Fruit fly (Drosophila melanogaster) whole organism, embryonic: Measurements from ENCODE around the gene Indy.

Experiments
- ATbp ChIP-seq: fragments of 200-800 bp; sonication (Bioruptor generic); optimal IDR thresholded peaks from 2 replicates; lab custom pipeline; 2017; ENCODE audit warnings: missing biosample characterization, mild to moderate bottlenecking, missing genetic modification characterization, missing genetic modification reagents
- Atf-2 ChIP-seq: fragments of 200-800 bp; sonication (Bioruptor generic); optimal IDR thresholded peaks from 2 replicates; lab custom pipeline; 2016; ENCODE audit warnings: missing biosample characterization, missing genetic modification characterization
- CG10321 ChIP-seq: fragments of 200-800 bp; sonication (Bioruptor generic); IDR thresholded peaks from 2 replicates; pipeline ENCODE4 v1.3.6; 2022; ENCODE audit warnings: missing biosample characterization, missing genetic modification characterization
- CG10565 ChIP-seq: fragments of 200-800 bp; sonication (Bioruptor generic); optimal IDR thresholded peaks from 3 replicates; lab custom pipeline; 2016; ENCODE audit warnings: missing biosample characterization, mild to moderate bottlenecking, missing genetic modification characterization
- CG10979 ChIP-seq: fragments of 200-800 bp; sonication (Bioruptor generic); optimal IDR thresholded peaks from 2 replicates; lab custom pipeline; 2018; ENCODE audit warnings: missing biosample characterization, mild to moderate bottlenecking, missing genetic modification characterization, moderate library complexity
- CG14710 ChIP-seq: fragments of 200-800 bp; sonication (Bioruptor generic); optimal IDR thresholded peaks from 3 replicates; lab custom pipeline; 2019; ENCODE audit warnings: missing biosample characterization, mild to moderate bottlenecking, missing genetic modification characterization, moderate library complexity
- CG17568 ChIP-seq: fragments of 200-800 bp; sonication (Bioruptor generic); optimal IDR thresholded peaks from 2 replicates; lab custom pipeline; 2018; ENCODE audit warnings: missing biosample characterization, mild to moderate bottlenecking, missing genetic modification characterization, moderate library complexity
- CG17612 ChIP-seq: fragments of 200-800 bp; sonication (Bioruptor generic); IDR thresholded peaks from 2 replicates; pipeline ENCODE4 v1.3.6; 2022; ENCODE audit warnings: missing biosample characterization, missing genetic modification characterization
- CG2116 ChIP-seq: fragments of 200-800 bp; sonication (Bioruptor generic); optimal IDR thresholded peaks from 3 replicates; lab custom pipeline; 2018; ENCODE audit warnings: missing biosample characterization, mild to moderate bottlenecking, missing genetic modification characterization
- CG2202 ChIP-seq: fragments of 200-800 bp; sonication (Bioruptor generic); optimal IDR thresholded peaks from 2 replicates; lab custom pipeline; 2018; ENCODE audit warnings: missing biosample characterization, mild to moderate bottlenecking, missing genetic modification characterization
- CG3281 ChIP-seq: fragments of 200-800 bp; sonication (Bioruptor generic); optimal IDR thresholded peaks from 3 replicates; lab custom pipeline; 2017; ENCODE audit warnings: missing biosample characterization, mild to moderate bottlenecking, missing genetic modification characterization
- CG3838 ChIP-seq: fragments of 200-800 bp; sonication (Bioruptor generic); optimal IDR thresholded peaks from 3 replicates; lab custom pipeline; 2016; ENCODE audit warnings: missing biosample characterization, missing genetic modification characterization
- CG4282 ChIP-seq: fragments of 200-800 bp; sonication (Bioruptor generic); optimal IDR thresholded peaks from 2 replicates; lab custom pipeline; 2016; ENCODE audit warnings: missing biosample characterization, missing genetic modification characterization
- CG6175 ChIP-seq: fragments of 200-800 bp; sonication (Bioruptor generic); IDR thresholded peaks from 3 replicates; pipeline ENCODE4 v1.3.6; 2022; ENCODE audit warnings: missing biosample characterization, missing genetic modification characterization
- CG7556 ChIP-seq: fragments of 200-800 bp; sonication (Bioruptor generic); optimal IDR thresholded peaks from 2 replicates; lab custom pipeline; 2017; ENCODE audit warnings: missing biosample characterization, mild to moderate bottlenecking, missing genetic modification characterization
- CG8089 ChIP-seq: fragments of 200-800 bp; sonication (Bioruptor generic); optimal IDR thresholded peaks from 3 replicates; lab custom pipeline; 2016; ENCODE audit warnings: missing biosample characterization, missing genetic modification characterization
- CG8924 ChIP-seq: fragments of 200-800 bp; optimal IDR thresholded peaks from 3 replicates; lab custom pipeline; 2019; ENCODE audit warnings: missing biosample characterization, mild to moderate bottlenecking, missing genetic modification characterization, moderate library complexity
- Drgx ChIP-seq: fragments of 200-800 bp; sonication (Bioruptor generic); IDR thresholded peaks from 2 replicates; pipeline ENCODE4 v1.3.6; 2022; ENCODE audit warnings: missing biosample characterization, missing genetic modification characterization
- ERR ChIP-seq: fragments of 200-800 bp; sonication (Bioruptor generic); optimal IDR thresholded peaks from 2 replicates; lab custom pipeline; 2016; ENCODE audit warnings: missing biosample characterization, missing genetic modification characterization
- Elba2 ChIP-seq: fragments of 200-800 bp; sonication (Bioruptor generic); optimal IDR thresholded peaks from 3 replicates; lab custom pipeline; 2016; ENCODE audit warnings: missing biosample characterization, missing genetic modification characterization
- HmgZ ChIP-seq: fragments of 200-800 bp; sonication (Bioruptor generic); optimal IDR thresholded peaks from 2 replicates; lab custom pipeline; 2018; ENCODE audit warnings: missing biosample characterization, mild to moderate bottlenecking, missing genetic modification characterization
- Kr ChIP-seq: fragments of 200-800 bp; sonication (Bioruptor generic); optimal IDR thresholded peaks from 2 replicates; lab custom pipeline; 2017; ENCODE audit warnings: missing biosample characterization, mild to moderate bottlenecking, missing genetic modification characterization
- Myb ChIP-seq: fragments of 200-800 bp; sonication (Bioruptor generic); optimal IDR thresholded peaks from 2 replicates; lab custom pipeline; 2016; ENCODE audit warnings: missing biosample characterization, missing genetic modification characterization
- Side ChIP-seq: fragments of 200-800 bp; sonication (Bioruptor generic); optimal IDR thresholded peaks from 2 replicates; lab custom pipeline; 2016; ENCODE audit warnings: missing biosample characterization, missing genetic modification characterization
- ap ChIP-seq: fragments of 200-800 bp; sonication (Bioruptor generic); IDR thresholded peaks from 2 replicates; pipeline ENCODE4 v1.3.6; 2022; ENCODE audit warnings: missing biosample characterization, missing genetic modification characterization
- az2 ChIP-seq: fragments of 200-800 bp; sonication (Bioruptor generic); optimal IDR thresholded peaks from 3 replicates; lab custom pipeline; 2016; ENCODE audit warnings: missing biosample characterization, missing genetic modification characterization
- bsh ChIP-seq, 2 experiments: fragments of 200-800 bp; sonication (Bioruptor generic); optimal IDR thresholded peaks; 2 replicates each; lab custom pipeline; 2017 to 2018; ENCODE audit warnings: mild to moderate bottlenecking in 2 of 2, missing biosample characterization in 2 of 2, missing genetic modification characterization in 2 of 2, moderate library complexity in 1 of 2
- ems ChIP-seq: fragments of 200-800 bp; sonication (Bioruptor generic); optimal IDR thresholded peaks from 3 replicates; lab custom pipeline; 2016; ENCODE audit warnings: missing biosample characterization, missing genetic modification characterization
- gcm ChIP-seq: fragments of 200-800 bp; sonication (Bioruptor generic); optimal IDR thresholded peaks from 2 replicates; lab custom pipeline; 2019; ENCODE audit warnings: missing biosample characterization, mild to moderate bottlenecking, missing genetic modification characterization, moderate library complexity
- grau ChIP-seq: fragments of 200-800 bp; optimal IDR thresholded peaks from 3 replicates; lab custom pipeline; 2019; ENCODE audit warnings: missing biosample characterization, mild to moderate bottlenecking, missing genetic modification characterization, moderate library complexity
- ham ChIP-seq: fragments of 200-800 bp; sonication (Bioruptor generic); IDR thresholded peaks from 2 replicates; pipeline ENCODE4 v1.3.6; 2022; ENCODE audit warnings: missing biosample characterization, missing genetic modification characterization
- her ChIP-seq: fragments of 200-800 bp; sonication (Bioruptor generic); optimal IDR thresholded peaks from 2 replicates; lab custom pipeline; 2016; ENCODE audit warnings: missing biosample characterization, missing genetic modification characterization
- inv ChIP-seq: fragments of 200-800 bp; sonication (Bioruptor generic); IDR thresholded peaks from 2 replicates; pipeline ENCODE4 v1.3.6; 2022; ENCODE audit warnings: missing biosample characterization, missing genetic modification characterization; ENCODE audit not compliant: partially characterized antibody
- mam ChIP-seq: fragments of 200-800 bp; sonication (Bioruptor generic); optimal IDR thresholded peaks from 3 replicates; lab custom pipeline; 2016; ENCODE audit warnings: missing biosample characterization, missing genetic modification characterization
- mld ChIP-seq: fragments of 200-800 bp; sonication (Bioruptor generic); IDR thresholded peaks from 3 replicates; pipeline ENCODE4 v1.3.6; 2022; ENCODE audit warnings: missing biosample characterization, missing genetic modification characterization; ENCODE audit not compliant: partially characterized antibody
- nmo ChIP-seq: fragments of 200-800 bp; sonication (Bioruptor generic); optimal IDR thresholded peaks from 2 replicates; lab custom pipeline; 2018; ENCODE audit warnings: missing biosample characterization, mild to moderate bottlenecking, missing genetic modification characterization, moderate library complexity
- pho ChIP-seq: fragments of 200-800 bp; sonication (Bioruptor generic); optimal IDR thresholded peaks from 2 replicates; lab custom pipeline; 2016; ENCODE audit warnings: missing biosample characterization, missing genetic modification characterization
- pita ChIP-seq: fragments of 200-800 bp; sonication (Bioruptor generic); optimal IDR thresholded peaks from 2 replicates; lab custom pipeline; 2017; ENCODE audit warnings: missing biosample characterization, mild to moderate bottlenecking, missing genetic modification characterization
- shn ChIP-seq: fragments of 200-800 bp; sonication (Bioruptor generic); optimal IDR thresholded peaks from 3 replicates; lab custom pipeline; 2016; ENCODE audit warnings: missing biosample characterization, missing genetic modification characterization
- slou ChIP-seq: fragments of 200-800 bp; sonication (Bioruptor generic); optimal IDR thresholded peaks from 3 replicates; lab custom pipeline; 2016; ENCODE audit warnings: missing biosample characterization, missing genetic modification characterization
- stwl ChIP-seq: fragments of 200-800 bp; sonication (Bioruptor generic); optimal IDR thresholded peaks from 3 replicates; lab custom pipeline; 2018; ENCODE audit warnings: missing biosample characterization, mild to moderate bottlenecking, missing genetic modification characterization, moderate library complexity
- tin ChIP-seq: fragments of 200-800 bp; sonication (Bioruptor generic); optimal IDR thresholded peaks from 3 replicates; lab custom pipeline; 2016; ENCODE audit warnings: missing biosample characterization, missing genetic modification characterization
- tna ChIP-seq: fragments of 200-800 bp; sonication (Bioruptor generic); IDR thresholded peaks from 2 replicates; pipeline ENCODE4 v1.3.6; 2022; ENCODE audit warnings: missing biosample characterization, missing genetic modification characterization; ENCODE audit not compliant: partially characterized antibody
- trh ChIP-seq: fragments of 200-800 bp; sonication (Bioruptor generic); optimal IDR thresholded peaks from 2 replicates; lab custom pipeline; 2016; ENCODE audit warnings: missing biosample characterization, missing genetic modification characterization
- tx ChIP-seq: fragments of 200-800 bp; sonication (Bioruptor generic); optimal IDR thresholded peaks from 2 replicates; lab custom pipeline; 2016; ENCODE audit warnings: missing biosample characterization, missing genetic modification characterization
- unc-4 ChIP-seq: fragments of 200-800 bp; sonication (Bioruptor generic); IDR thresholded peaks from 2 replicates; pipeline ENCODE4 v1.3.6; 2022; ENCODE audit warnings: missing biosample characterization, missing genetic modification characterization; ENCODE audit not compliant: partially characterized antibody
- wek ChIP-seq: fragments of 200-800 bp; sonication (Bioruptor generic); optimal IDR thresholded peaks from 3 replicates; lab custom pipeline; 2018; ENCODE audit warnings: missing biosample characterization, mild to moderate bottlenecking, missing genetic modification characterization, moderate library complexity
- yki ChIP-seq: fragments of >200 bp; optimal IDR thresholded peaks from 3 replicates; lab custom pipeline; 2018
- z ChIP-seq: fragments of 200-800 bp; sonication (Bioruptor generic); IDR thresholded peaks from 3 replicates; pipeline ENCODE4 v1.3.6; 2022; ENCODE audit warnings: missing biosample characterization, missing genetic modification characterization
- zen ChIP-seq: fragments of 200-800 bp; sonication (Bioruptor generic); optimal IDR thresholded peaks from 3 replicates; lab custom pipeline; 2018; ENCODE audit warnings: missing biosample characterization, mild to moderate bottlenecking, missing genetic modification characterization, moderate library complexity

The Indy gene

dm6 chr3L:18869035-18869826 is 23.2 kb upstream of the Indy start, which contains the start of gene Grx1 (continued):
- no peak for TF ChIP-seq shn (GFP tag; lab: Kevin White, UChicago)
- TF ChIP-seq HmgZ (tag; lab: Kevin White, UChicago): no peak
- TF ChIP-seq stwl (tag; lab: Kevin White, UChicago): peak; percentile 75
- TF ChIP-seq ham (GFP tag; lab: Robert Waterston, UW): no peak
- TF ChIP-seq slou: no peak
- TF ChIP-seq ems (GFP tag; lab: Kevin White, UChicago): peak; percentile 36
- TF ChIP-seq CG14710 (tag; lab: Kevin White, UChicago): peak; percentile 60
- no peak for TF ChIP-seq ap (GFP tag; lab: Robert Waterston, UW)
- no peak for TF ChIP-seq CG10321 (GFP tag; lab: Robert Waterston, UW)
- no peak for TF ChIP-seq Kr (GFP tag; lab: Kevin White, UChicago)
- no peak for TF ChIP-seq mld (GFP tag; lab: Robert Waterston, UW)
- TF ChIP-seq CG10565 (GFP tag; lab: Kevin White, UChicago): no peak
- peak; percentile 55 for TF ChIP-seq gcm (GFP tag; lab: Kevin White, UChicago)
- TF ChIP-seq z (GFP tag; lab: Robert Waterston, UW): no peak
- TF ChIP-seq tx: peak; percentile 9
- no peak for TF ChIP-seq ERR (GFP tag; lab: Kevin White, UChicago)
- TF ChIP-seq unc-4 (GFP tag; lab: Robert Waterston, UW): no peak
- TF ChIP-seq grau: peak; percentile 59
- peak; percentile 69 for TF ChIP-seq az2
- TF ChIP-seq CG8924 (tag; lab: Kevin White, UChicago): peak; percentile 63
- TF ChIP-seq CG10979 (tag; lab: Kevin White, UChicago): peak; percentile 51
- peak in 1 of 2 experiments; percentile 57 for TF ChIP-seq bsh (GFP tag; optimal IDR thresholded peaks at IDR 0.05; lab: Kevin White, UChicago)
- peak; percentile 56 for TF ChIP-seq nmo (GFP tag; lab: Kevin White, UChicago)
- no peak for TF ChIP-seq Elba2 (GFP tag; lab: Kevin White, UChicago)
- TF ChIP-seq tna: no peak
- TF ChIP-seq zen (tag; lab: Kevin White, UChicago): peak; percentile 14
- TF ChIP-seq CG2116: peak; percentile 66
- TF ChIP-seq CG2202 (tag; lab: Kevin White, UChicago): peak; percentile 36
- TF ChIP-seq wek (GFP tag; lab: Kevin White, UChicago): peak; percentile 97
- peak; percentile 21 for TF ChIP-seq Myb (GFP tag; lab: Kevin White, UChicago)
- TF ChIP-seq CG17612 (GFP tag; lab: Robert Waterston, UW): no peak
- no peak for TF ChIP-seq trh (GFP tag; lab: Kevin White, UChicago)
- no peak for TF ChIP-seq yki (lab: Kevin White, UChicago)
- no peak for TF ChIP-seq her (GFP tag; lab: Kevin White, UChicago)
- no peak for TF ChIP-seq pita (GFP tag; lab: Kevin White, UChicago)
- TF ChIP-seq tin (GFP tag; lab: Kevin White, UChicago): peak; percentile 59
- TF ChIP-seq Drgx (GFP tag; lab: Robert Waterston, UW): peak; percentile 34; the same call in 1 of the 2 replicates
- peak; percentile 55 for TF ChIP-seq CG3281
- peak; percentile 52 for TF ChIP-seq mam
- no peak for TF ChIP-seq Side (GFP tag; lab: Kevin White, UChicago)
- peak; percentile 52 for TF ChIP-seq CG7556 (GFP tag; lab: Kevin White, UChicago)
- peak; percentile 10 for TF ChIP-seq CG4282 (GFP tag; lab: Kevin White, UChicago)
- TF ChIP-seq CG8089: no peak
- no peak for TF ChIP-seq inv (GFP tag; lab: Robert Waterston, UW)
- no peak for TF ChIP-seq CG3838 (GFP tag; lab: Kevin White, UChicago)
- TF ChIP-seq CG6175: no peak
- TF ChIP-seq CG17568 (GFP tag; lab: Kevin White, UChicago): peak; percentile 60
- TF ChIP-seq ATbp (GFP tag; lab: Kevin White, UChicago): peak; percentile 8
- peak; percentile 36 for TF ChIP-seq Atf-2 (GFP tag; lab: Kevin White, UChicago)
- peak; percentile 50 for TF ChIP-seq pho (GFP tag; lab: Kevin White, UChicago)
